Worm (Caenorhabditis elegans) whole organism, mixed stage, embryonic: ENCODE results near the gene C35A5.3.
A peak's percentile ranks its signal among the peaks of the same experiment; 100 is the strongest.

Experiments
- M03D4.4 ChIP-seq: sonication (generic microtip); optimal IDR thresholded peaks from 2 replicates; lab custom pipeline; 2017; ENCODE audit warnings: mild to moderate bottlenecking, missing genetic modification characterization, missing compliant biosample characterization
- bed-3 ChIP-seq: fragments of 200-800 bp; sonication (Bioruptor generic); optimal IDR thresholded peaks from 3 replicates; lab custom pipeline; 2018; ENCODE audit warnings: mild to moderate bottlenecking, missing genetic modification characterization, moderate library complexity, missing compliant biosample characterization
- ceh-39 ChIP-seq: fragments of 150-350 bp; optimal IDR thresholded peaks from 2 replicates; lab custom pipeline; 2014; ENCODE audit warnings: missing biosample characterization, missing genetic modification characterization
- ceh-43 ChIP-seq: fragments of 200-800 bp; sonication (Bioruptor generic); optimal IDR thresholded peaks from 2 replicates; lab custom pipeline; 2018; ENCODE audit warnings: mild to moderate bottlenecking, missing genetic modification characterization, moderate library complexity, missing compliant biosample characterization
- ceh-83 ChIP-seq: fragments of 200-800 bp; sonication (Bioruptor generic); optimal IDR thresholded peaks from 2 replicates; lab custom pipeline; 2018; ENCODE audit warnings: mild to moderate bottlenecking, missing genetic modification characterization, missing compliant biosample characterization
- ces-1 ChIP-seq: fragments of 150-350 bp; optimal IDR thresholded peaks from 2 replicates; lab custom pipeline; 2014; ENCODE audit warnings: missing biosample characterization, missing genetic modification reagents, missing genetic modification characterization
- cnd-1 ChIP-seq: fragments of 200-800 bp; sonication (Bioruptor generic); optimal IDR thresholded peaks from 2 replicates; lab custom pipeline; 2018; ENCODE audit warnings: mild to moderate bottlenecking, missing genetic modification characterization, missing compliant biosample characterization
- drap-1 ChIP-seq: fragments of 200-800 bp; sonication (Bioruptor generic); optimal IDR thresholded peaks from 3 replicates; lab custom pipeline; 2018; ENCODE audit warnings: mild to moderate bottlenecking, missing genetic modification characterization, missing compliant biosample characterization
- elt-1 ChIP-seq: sonication (generic microtip); optimal IDR thresholded peaks from 2 replicates; lab custom pipeline; 2017; ENCODE audit warnings: missing genetic modification characterization, mild to moderate bottlenecking, missing compliant biosample characterization, antibody characterized with exemption, moderate library complexity, borderline replicate concordance; ENCODE audit not compliant: insufficient read depth
- elt-3 ChIP-seq: fragments of 150-350 bp; optimal IDR thresholded peaks from 2 replicates; lab custom pipeline; 2014; ENCODE audit warnings: missing biosample characterization, missing genetic modification characterization
- flh-1 ChIP-seq: fragments of 200-800 bp; sonication (Bioruptor generic); optimal IDR thresholded peaks from 2 replicates; lab custom pipeline; 2018; ENCODE audit warnings: mild to moderate bottlenecking, missing genetic modification characterization, moderate library complexity, missing compliant biosample characterization
- hlh-1 ChIP-seq: fragments of 150-350 bp; optimal IDR thresholded peaks from 2 replicates; lab custom pipeline; 2014; ENCODE audit warnings: missing biosample characterization, missing genetic modification reagents, missing genetic modification characterization
- lin-13 ChIP-seq: fragments of 150-350 bp; optimal IDR thresholded peaks from 2 replicates; lab custom pipeline; 2014; ENCODE audit warnings: missing biosample characterization, missing genetic modification characterization
- lin-32 ChIP-seq: fragments of 200-800 bp; sonication (Bioruptor generic); optimal IDR thresholded peaks from 2 replicates; lab custom pipeline; 2018; ENCODE audit warnings: mild to moderate bottlenecking, missing genetic modification characterization, missing compliant biosample characterization
- lsy-2 ChIP-seq: fragments of 150-350 bp; optimal IDR thresholded peaks from 2 replicates; lab custom pipeline; 2014; ENCODE audit warnings: missing biosample characterization, missing genetic modification characterization
- mab-5 ChIP-seq: fragments of 150-350 bp; optimal IDR thresholded peaks from 2 replicates; lab custom pipeline; 2014; ENCODE audit warnings: missing biosample characterization, missing genetic modification characterization
- mep-1 ChIP-seq: fragments of 150-350 bp; optimal IDR thresholded peaks from 2 replicates; lab custom pipeline; 2017; ENCODE audit warnings: missing biosample characterization, missing genetic modification reagents, missing genetic modification characterization, inconsistent platforms
- mls-2 ChIP-seq: sonication (generic microtip); optimal IDR thresholded peaks from 2 replicates; lab custom pipeline; 2016; ENCODE audit warnings: mild to moderate bottlenecking, missing genetic modification characterization, moderate library complexity, missing compliant biosample characterization
- nhr-12 ChIP-seq: fragments of 150-350 bp; optimal IDR thresholded peaks from 2 replicates; lab custom pipeline; 2014; ENCODE audit warnings: missing biosample characterization, missing genetic modification characterization
- nhr-2 ChIP-seq: fragments of 150-350 bp; optimal IDR thresholded peaks from 2 replicates; lab custom pipeline; 2014; ENCODE audit warnings: missing biosample characterization, missing genetic modification characterization
- nhr-28 ChIP-seq: fragments of 150-350 bp; optimal IDR thresholded peaks from 2 replicates; lab custom pipeline; 2014; ENCODE audit warnings: missing biosample characterization, missing genetic modification characterization
- nhr-76 ChIP-seq: sonication (generic microtip); optimal IDR thresholded peaks from 2 replicates; lab custom pipeline; 2017; ENCODE audit warnings: missing biosample characterization, missing genetic modification characterization
- pha-4 ChIP-seq: fragments of 150-350 bp; optimal IDR thresholded peaks from 2 replicates; lab custom pipeline; 2018; ENCODE audit warnings: missing biosample characterization, missing genetic modification reagents, missing genetic modification characterization
- sem-2 ChIP-seq: fragments of 200-800 bp; sonication (Bioruptor generic); optimal IDR thresholded peaks from 2 replicates; lab custom pipeline; 2018; ENCODE audit warnings: mild to moderate bottlenecking, missing genetic modification characterization, missing compliant biosample characterization
- snpc-4 ChIP-seq: fragments of 150-350 bp; optimal IDR thresholded peaks from 2 replicates; lab custom pipeline; 2014; ENCODE audit warnings: missing biosample characterization, missing genetic modification characterization
- sptf-1 ChIP-seq: sonication (generic microtip); optimal IDR thresholded peaks from 2 replicates; lab custom pipeline; 2017; ENCODE audit warnings: mild to moderate bottlenecking, missing genetic modification characterization, moderate library complexity, missing compliant biosample characterization
- tbx-8 ChIP-seq: fragments of 200-800 bp; sonication (Bioruptor generic); optimal IDR thresholded peaks from 2 replicates; lab custom pipeline; 2018; ENCODE audit warnings: mild to moderate bottlenecking, missing genetic modification characterization, moderate library complexity, missing compliant biosample characterization
- unc-39 ChIP-seq: fragments of 150-350 bp; optimal IDR thresholded peaks from 2 replicates; lab custom pipeline; 2014; ENCODE audit warnings: missing biosample characterization, missing genetic modification characterization
- unc-62 ChIP-seq: fragments of 150-350 bp; optimal IDR thresholded peaks from 2 replicates; lab custom pipeline; 2014; ENCODE audit warnings: missing biosample characterization, missing genetic modification reagents, missing genetic modification characterization

C35A5.3 gene

DNA sequence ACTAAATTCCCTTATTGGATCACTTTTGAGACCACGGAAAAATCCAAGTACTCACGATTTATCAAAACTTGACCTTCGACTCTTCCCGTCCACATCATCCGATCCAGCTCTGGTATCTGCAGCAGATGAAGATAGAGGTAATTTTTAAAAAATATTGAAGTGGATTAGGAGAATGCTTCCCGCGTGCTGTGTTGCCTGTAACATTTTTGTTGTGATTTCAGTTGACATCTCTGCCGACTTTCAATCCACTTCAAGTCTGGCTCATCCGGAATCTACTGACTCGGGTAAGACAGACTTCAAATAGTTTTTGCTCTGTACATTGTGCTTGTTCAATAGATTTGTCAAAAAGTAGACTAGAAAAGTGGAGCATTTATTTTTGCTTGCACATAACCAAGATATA, 25.8 kb downstream of the C35A5.3 start:
- TF ChIP-seq ceh-43 (GFP tag; lab: Kevin White, UChicago), result no peak
- no peak for TF ChIP-seq ceh-83 (GFP tag; lab: Kevin White, UChicago)
- no peak for TF ChIP-seq lin-13 (tag; lab: Kevin White, UChicago)
- TF ChIP-seq ces-1 (GFP tag; lab: Kevin White, UChicago), result no peak
- no peak for TF ChIP-seq mep-1 (tag; lab: Kevin White, UChicago)
- TF ChIP-seq tbx-8 (GFP tag; lab: Kevin White, UChicago), result no peak
- TF ChIP-seq cnd-1 (tag; lab: Kevin White, UChicago), result no peak
- no peak for TF ChIP-seq flh-1 (GFP tag; lab: Kevin White, UChicago)
- TF ChIP-seq unc-62 (GFP tag; lab: Kevin White, UChicago), result no peak
- no peak for TF ChIP-seq mab-5 (tag; lab: Kevin White, UChicago)
- TF ChIP-seq hlh-1 (tag; lab: Kevin White, UChicago), result no peak
- no peak for TF ChIP-seq elt-1 (tag; lab: Kevin White, UChicago)
- TF ChIP-seq M03D4.4 (tag; lab: Kevin White, UChicago), result no peak
- no peak for TF ChIP-seq sem-2 (GFP tag; lab: Kevin White, UChicago)
- no peak for TF ChIP-seq drap-1 (GFP tag; lab: Kevin White, UChicago)
- no peak for TF ChIP-seq unc-39
- no peak for TF ChIP-seq ceh-39
- TF ChIP-seq nhr-28 (tag; lab: Kevin White, UChicago), result no peak
- TF ChIP-seq elt-3, result no peak
- TF ChIP-seq, all 35 proteins: peak for 0

DNA sequence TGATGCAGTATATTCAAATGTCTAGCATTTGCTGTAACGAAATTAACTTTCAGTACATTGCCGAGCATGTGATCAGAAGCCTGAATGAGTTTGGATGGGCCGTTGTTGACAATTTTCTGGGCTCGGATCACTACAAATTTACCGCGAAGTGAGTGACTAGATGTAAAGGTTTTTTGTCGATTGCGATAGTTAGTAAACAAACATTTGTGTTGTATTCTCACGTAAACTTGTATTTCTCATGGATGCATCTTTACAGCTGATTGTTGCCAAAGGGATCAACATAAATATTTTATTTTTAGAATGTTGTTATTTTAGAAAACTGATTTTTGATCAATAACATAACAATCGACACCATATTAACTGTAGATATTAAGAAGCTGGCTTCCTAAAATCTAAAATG, 27.2 kb downstream of the C35A5.3 start:
- TF ChIP-seq sptf-1 (tag; lab: Kevin White, UChicago), result no peak
- no peak for TF ChIP-seq mep-1 (tag; lab: Kevin White, UChicago)

DNA sequence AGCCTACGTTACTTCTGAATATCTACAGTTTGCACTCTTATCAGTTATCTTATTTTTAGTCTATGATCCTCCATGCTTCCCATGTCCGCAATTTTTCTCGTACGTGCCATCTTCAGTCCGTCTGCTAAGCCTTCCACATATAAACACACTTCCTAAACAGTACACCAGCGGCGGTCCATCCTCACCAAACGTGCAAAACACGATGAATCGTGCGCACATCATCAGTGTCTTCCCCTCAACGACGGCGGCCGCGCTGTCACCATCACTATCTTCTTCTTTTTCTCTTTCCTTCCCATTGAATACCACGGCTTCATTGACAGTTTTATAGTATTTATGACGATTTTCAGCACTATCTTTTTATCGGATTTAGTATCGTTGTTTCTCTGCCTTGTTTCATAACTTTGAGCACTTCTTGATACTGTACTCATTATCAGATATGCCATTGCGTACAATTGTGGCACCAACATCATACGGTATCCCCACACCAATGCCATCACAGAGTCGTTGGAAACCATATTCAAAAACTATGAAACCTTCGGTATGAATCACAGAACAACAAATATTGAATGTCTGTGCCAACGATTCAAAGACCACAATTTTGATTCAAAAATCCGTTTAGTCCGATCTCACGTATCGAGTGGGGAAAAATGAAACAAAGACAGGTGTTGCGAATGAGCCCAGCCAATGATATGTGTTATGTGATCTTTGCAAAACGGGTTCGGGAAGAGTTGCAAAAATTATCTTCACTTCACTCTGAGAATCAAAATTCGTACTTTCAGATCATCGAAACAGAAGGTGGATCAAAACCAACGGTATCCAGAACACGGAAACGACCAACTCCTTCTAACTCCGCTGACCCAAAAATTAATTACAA, 28.1 kb downstream of the C35A5.3 start:
- no peak for TF ChIP-seq mab-5 (tag; lab: Kevin White, UChicago)
- peak; percentile 55 for TF ChIP-seq hlh-1 (tag; lab: Kevin White, UChicago)
- TF ChIP-seq nhr-76 (tag; lab: Kevin White, UChicago), result no peak

DNA sequence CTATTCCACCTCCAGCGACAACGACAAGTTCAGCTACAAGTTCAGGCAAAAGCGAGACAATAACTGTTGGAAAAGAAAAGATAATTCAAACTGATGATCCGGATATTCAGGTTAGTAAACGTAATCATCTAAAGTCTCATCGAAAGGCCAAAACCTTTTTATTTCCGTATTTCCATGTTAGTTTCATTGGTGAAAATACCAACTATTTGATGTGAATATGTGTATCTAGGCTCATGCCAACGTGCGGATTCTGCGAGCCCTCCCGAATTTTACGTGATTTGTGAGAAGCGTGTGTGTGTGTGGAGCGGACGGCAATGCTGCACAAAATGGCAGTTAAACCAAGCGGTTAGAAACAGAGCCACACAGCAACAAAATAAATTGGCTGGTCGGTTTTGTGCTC, 30.2 kb downstream of the C35A5.3 start:
- no peak for TF ChIP-seq lin-32 (GFP tag; lab: Kevin White, UChicago)
- TF ChIP-seq pha-4 (tag; lab: Kevin White, UChicago), result no peak
- no peak for TF ChIP-seq cnd-1 (tag; lab: Kevin White, UChicago)
- TF ChIP-seq sem-2 (GFP tag; lab: Kevin White, UChicago), result no peak
- no peak for TF ChIP-seq nhr-2
- TF ChIP-seq nhr-12 (tag; lab: Kevin White, UChicago), result no peak
- no peak for TF ChIP-seq mab-5 (tag; lab: Kevin White, UChicago)
- TF ChIP-seq elt-1 (tag; lab: Kevin White, UChicago), result no peak
- TF ChIP-seq flh-1 (GFP tag; lab: Kevin White, UChicago), result no peak
- no peak for TF ChIP-seq lin-13 (tag; lab: Kevin White, UChicago)
- TF ChIP-seq, all 35 proteins: peak for 0

DNA sequence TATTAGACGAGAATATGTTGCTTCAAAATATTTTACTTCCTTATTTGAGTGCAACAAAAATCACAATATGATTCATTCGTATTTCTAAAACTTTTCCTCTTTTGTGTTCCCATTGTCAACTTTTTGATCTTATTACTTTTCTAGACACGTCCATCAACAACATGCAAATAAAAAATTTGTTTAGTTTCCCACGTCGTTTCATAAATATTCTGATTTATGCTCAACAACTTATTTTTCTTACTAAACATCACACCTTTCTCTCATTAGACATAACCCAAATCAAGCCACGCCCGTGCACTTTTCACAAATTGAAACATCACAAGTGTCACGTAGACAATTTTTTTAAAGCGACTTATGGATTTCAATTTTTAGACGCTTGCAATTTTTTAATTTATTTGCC, 31.4 kb downstream of the C35A5.3 start:
- TF ChIP-seq nhr-28 (tag; lab: Kevin White, UChicago), result no peak
- no peak for TF ChIP-seq unc-62 (GFP tag; lab: Kevin White, UChicago)
- TF ChIP-seq snpc-4 (tag; lab: Kevin White, UChicago), result no peak
- no peak for TF ChIP-seq bed-3 (GFP tag; lab: Kevin White, UChicago)
- TF ChIP-seq lin-32 (GFP tag; lab: Kevin White, UChicago), result no peak

DNA sequence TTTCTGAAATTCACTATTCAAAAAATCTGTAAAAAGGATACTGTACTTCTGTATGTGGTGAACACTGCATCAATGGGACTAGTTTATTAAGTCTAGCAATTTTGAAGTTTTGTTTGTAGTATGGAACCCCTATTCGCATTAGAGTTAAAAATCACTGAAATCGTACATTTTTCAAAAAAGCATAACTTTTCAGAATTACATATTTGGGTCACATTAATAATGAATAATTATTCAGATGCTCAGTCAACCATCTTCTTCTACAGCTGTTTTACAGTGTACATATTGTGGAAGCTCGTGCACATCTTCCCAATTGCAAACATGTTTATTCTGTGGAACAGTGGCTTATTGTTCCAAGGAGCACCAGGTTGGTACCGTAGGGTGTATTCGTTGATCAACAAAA, 32.5 kb downstream of the C35A5.3 start:
- TF ChIP-seq snpc-4 (tag; lab: Kevin White, UChicago) (no peak), lin-13 (tag; lab: Kevin White, UChicago) (no peak), M03D4.4 (tag; lab: Kevin White, UChicago) (no peak), drap-1 (GFP tag; lab: Kevin White, UChicago) (no peak), sptf-1 (tag; lab: Kevin White, UChicago) (no peak), mab-5 (tag; lab: Kevin White, UChicago) (no peak), ceh-43 (GFP tag; lab: Kevin White, UChicago) (no peak), unc-62 (GFP tag; lab: Kevin White, UChicago) (no peak), lsy-2 (no peak), lin-32 (GFP tag; lab: Kevin White, UChicago) (no peak), ceh-39 (no peak), bed-3 (GFP tag; lab: Kevin White, UChicago) (no peak), mls-2 (no peak)
